Fruit fly (Drosophila melanogaster) whole organism, embryonic: Measurements from ENCODE around the gene Mks1.

ENCODE experiments used
- Adf1 ChIP-seq: fragments of 200-800 bp; sonication (Bioruptor generic); IDR thresholded peaks from 2 replicates; pipeline ENCODE4 v1.3.6; 2022; ENCODE audit warnings: missing biosample characterization, missing genetic modification characterization
- Antp ChIP-seq: fragments of 200-800 bp; sonication (Bioruptor generic); optimal IDR thresholded peaks from 3 replicates; lab custom pipeline; 2016; ENCODE audit warnings: missing biosample characterization, missing genetic modification characterization
- Atf-2 ChIP-seq: fragments of 200-800 bp; sonication (Bioruptor generic); optimal IDR thresholded peaks from 2 replicates; lab custom pipeline; 2016; ENCODE audit warnings: missing biosample characterization, missing genetic modification characterization
- CG11093 ChIP-seq: fragments of 200-800 bp; sonication (Bioruptor generic); IDR thresholded peaks from 3 replicates; pipeline ENCODE4 v1.3.6; 2022; ENCODE audit warnings: missing biosample characterization, missing genetic modification characterization
- CG11456 ChIP-seq: fragments of 200-800 bp; sonication (Bioruptor generic); IDR thresholded peaks from 3 replicates; pipeline ENCODE4 v1.3.6; 2022; ENCODE audit warnings: missing biosample characterization, missing genetic modification characterization
- CG12071 ChIP-seq: fragments of 200-800 bp; sonication (Bioruptor generic); optimal IDR thresholded peaks from 3 replicates; lab custom pipeline; 2018; ENCODE audit warnings: missing biosample characterization, mild to moderate bottlenecking, missing genetic modification characterization
- CG12236 ChIP-seq: fragments of 200-800 bp; sonication (Bioruptor generic); optimal IDR thresholded peaks from 2 replicates; lab custom pipeline; 2016; ENCODE audit warnings: missing biosample characterization, missing genetic modification characterization
- CG12391 ChIP-seq: fragments of 200-800 bp; sonication (Bioruptor generic); optimal IDR thresholded peaks from 3 replicates; lab custom pipeline; 2018; ENCODE audit warnings: missing biosample characterization, mild to moderate bottlenecking, missing genetic modification characterization, moderate library complexity
- CG12769 ChIP-seq: fragments of 200-800 bp; sonication (Bioruptor generic); optimal IDR thresholded peaks from 2 replicates; lab custom pipeline; 2019; ENCODE audit warnings: missing biosample characterization, mild to moderate bottlenecking, missing genetic modification characterization, moderate library complexity
- CG14441 ChIP-seq: fragments of 200-800 bp; sonication (Bioruptor generic); IDR thresholded peaks from 2 replicates; pipeline ENCODE4 v1.3.6; 2022; ENCODE audit warnings: missing biosample characterization, missing genetic modification characterization
- CG15696 ChIP-seq: fragments of 200-800 bp; sonication (Bioruptor generic); optimal IDR thresholded peaks from 2 replicates; lab custom pipeline; 2019; ENCODE audit warnings: missing biosample characterization, mild to moderate bottlenecking, missing genetic modification characterization, moderate library complexity
- CG17912 ChIP-seq: fragments of 200-800 bp; sonication (Bioruptor generic); optimal IDR thresholded peaks from 2 replicates; lab custom pipeline; 2018; ENCODE audit warnings: missing biosample characterization, mild to moderate bottlenecking, missing genetic modification characterization
- CG1832 ChIP-seq: fragments of 200-800 bp; sonication (Bioruptor generic); optimal IDR thresholded peaks from 2 replicates; lab custom pipeline; 2017; ENCODE audit warnings: missing biosample characterization, mild to moderate bottlenecking, missing genetic modification characterization, inconsistent platforms
- CG2875 ChIP-seq: fragments of 200-800 bp; sonication (Bioruptor generic); optimal IDR thresholded peaks from 2 replicates; lab custom pipeline; 2017; ENCODE audit warnings: missing biosample characterization, mild to moderate bottlenecking, missing genetic modification characterization, missing genetic modification reagents
- CG30020 ChIP-seq: fragments of 200-800 bp; optimal IDR thresholded peaks from 2 replicates; lab custom pipeline; 2019; ENCODE audit warnings: missing biosample characterization, mild to moderate bottlenecking, missing genetic modification characterization, moderate library complexity
- CG31365 ChIP-seq: fragments of 200-800 bp; sonication (Bioruptor generic); optimal IDR thresholded peaks from 2 replicates; lab custom pipeline; 2018; ENCODE audit warnings: missing biosample characterization, mild to moderate bottlenecking, missing genetic modification characterization
- CG33213 ChIP-seq: fragments of 200-800 bp; sonication (Bioruptor generic); optimal IDR thresholded peaks from 3 replicates; lab custom pipeline; 2016; ENCODE audit warnings: missing biosample characterization, missing genetic modification characterization
- CG34224 ChIP-seq: fragments of 200-800 bp; sonication (Bioruptor generic); IDR thresholded peaks from 3 replicates; pipeline ENCODE4 v1.3.6; 2022; ENCODE audit warnings: missing biosample characterization, missing genetic modification characterization; ENCODE audit not compliant: partially characterized antibody
- CG43689 ChIP-seq: fragments of 200-800 bp; sonication (Bioruptor generic); IDR thresholded peaks from 2 replicates; pipeline ENCODE4 v1.3.6; 2022; ENCODE audit warnings: missing biosample characterization, missing genetic modification characterization
- CG6254 ChIP-seq: fragments of 200-800 bp; sonication (Bioruptor generic); optimal IDR thresholded peaks from 3 replicates; lab custom pipeline; 2017; ENCODE audit warnings: mild to moderate bottlenecking, missing biosample characterization, missing genetic modification reagents, missing genetic modification characterization
- CG6689 ChIP-seq: fragments of 200-800 bp; sonication (Bioruptor generic); IDR thresholded peaks from 2 replicates; pipeline ENCODE4 v1.3.6; 2022; ENCODE audit warnings: missing biosample characterization, missing genetic modification characterization
- D19B ChIP-seq: fragments of 200-800 bp; sonication (Bioruptor generic); optimal IDR thresholded peaks from 2 replicates; lab custom pipeline; 2017; ENCODE audit warnings: missing biosample characterization, mild to moderate bottlenecking, missing genetic modification characterization
- Dip3 ChIP-seq: fragments of 200-800 bp; sonication (Bioruptor generic); optimal IDR thresholded peaks from 3 replicates; lab custom pipeline; 2016; ENCODE audit warnings: missing biosample characterization, missing genetic modification characterization
- Doc3 ChIP-seq: fragments of 200-800 bp; sonication (Bioruptor generic); IDR thresholded peaks from 3 replicates; pipeline ENCODE4 v1.3.6; 2022; ENCODE audit warnings: missing biosample characterization, missing genetic modification characterization; ENCODE audit not compliant: partially characterized antibody
- MESR4 ChIP-seq: fragments of 200-800 bp; sonication (Bioruptor generic); optimal IDR thresholded peaks from 2 replicates; lab custom pipeline; 2018; ENCODE audit warnings: missing biosample characterization, mild to moderate bottlenecking, missing genetic modification characterization, moderate library complexity
- MTF-1 ChIP-seq: fragments of 200-800 bp; sonication (Bioruptor generic); optimal IDR thresholded peaks from 2 replicates; lab custom pipeline; 2018; ENCODE audit warnings: missing biosample characterization, mild to moderate bottlenecking, missing genetic modification characterization, borderline replicate concordance
- NFAT ChIP-seq: fragments of 200-800 bp; sonication (Bioruptor generic); IDR thresholded peaks from 2 replicates; pipeline ENCODE4 v1.3.6; 2022; ENCODE audit warnings: missing biosample characterization, missing genetic modification characterization
- NK7.1 ChIP-seq: fragments of 200-800 bp; sonication (Bioruptor generic); optimal IDR thresholded peaks from 3 replicates; lab custom pipeline; 2016; ENCODE audit warnings: missing biosample characterization, missing genetic modification characterization
- abd-A ChIP-seq: fragments of 200-800 bp; sonication (Bioruptor generic); optimal IDR thresholded peaks from 3 replicates; lab custom pipeline; 2019; ENCODE audit warnings: missing biosample characterization, mild to moderate bottlenecking, missing genetic modification characterization, moderate library complexity
- ac ChIP-seq: fragments of 200-800 bp; sonication (Bioruptor generic); optimal IDR thresholded peaks from 3 replicates; lab custom pipeline; 2017; ENCODE audit warnings: missing biosample characterization, mild to moderate bottlenecking, missing genetic modification characterization
- cato ChIP-seq: fragments of 200-800 bp; sonication (Bioruptor generic); optimal IDR thresholded peaks from 2 replicates; lab custom pipeline; 2016; ENCODE audit warnings: missing biosample characterization, missing genetic modification characterization, borderline replicate concordance
- caup ChIP-seq: fragments of 200-800 bp; sonication (Bioruptor generic); optimal IDR thresholded peaks from 3 replicates; lab custom pipeline; 2017; ENCODE audit warnings: missing biosample characterization, mild to moderate bottlenecking, missing genetic modification characterization, moderate library complexity; ENCODE audit not compliant: severe bottlenecking
- chinmo ChIP-seq: fragments of 200-800 bp; sonication (Bioruptor generic); IDR thresholded peaks from 4 replicates; pipeline ENCODE4 v1.3.6; 2022; ENCODE audit warnings: missing biosample characterization, missing genetic modification characterization; ENCODE audit not compliant: partially characterized antibody
- crp ChIP-seq, 2 experiments: fragments of 200-800 bp; sonication (Bioruptor generic); optimal IDR thresholded peaks; 2 replicates in 1 of 2; 3 replicates in 1 of 2; lab custom pipeline; 2017; ENCODE audit warnings: missing biosample characterization in 2 of 2, missing genetic modification characterization in 2 of 2, mild to moderate bottlenecking in 1 of 2, moderate library complexity in 1 of 2
- cwo ChIP-seq: fragments of 200-800 bp; sonication (Bioruptor generic); optimal IDR thresholded peaks from 3 replicates; lab custom pipeline; 2017; ENCODE audit warnings: missing biosample characterization, missing genetic modification characterization, mild to moderate bottlenecking, moderate library complexity, missing genetic modification reagents
- ems ChIP-seq: fragments of 200-800 bp; sonication (Bioruptor generic); optimal IDR thresholded peaks from 3 replicates; lab custom pipeline; 2016; ENCODE audit warnings: missing biosample characterization, missing genetic modification characterization
- fd102C ChIP-seq: fragments of 200-800 bp; sonication (Bioruptor generic); optimal IDR thresholded peaks from 2 replicates; lab custom pipeline; 2018; ENCODE audit warnings: missing biosample characterization, mild to moderate bottlenecking, missing genetic modification characterization, moderate library complexity
- hb ChIP-seq: fragments of 200-800 bp; sonication (Bioruptor generic); IDR thresholded peaks from 3 replicates; pipeline ENCODE4 v1.3.6; 2022; ENCODE audit warnings: missing biosample characterization, missing genetic modification characterization; ENCODE audit not compliant: partially characterized antibody
- lab ChIP-seq: fragments of 200-800 bp; sonication (Bioruptor generic); optimal IDR thresholded peaks from 3 replicates; lab custom pipeline; 2017; ENCODE audit warnings: missing biosample characterization, missing genetic modification characterization, mild to moderate bottlenecking, moderate library complexity, missing genetic modification reagents
- mirr ChIP-seq: fragments of 200-800 bp; sonication (Bioruptor generic); optimal IDR thresholded peaks from 3 replicates; lab custom pipeline; 2018; ENCODE audit warnings: missing biosample characterization, mild to moderate bottlenecking, missing genetic modification characterization
- run ChIP-seq: fragments of 200-800 bp; sonication (Bioruptor generic); optimal IDR thresholded peaks from 3 replicates; lab custom pipeline; 2018; ENCODE audit warnings: missing biosample characterization, mild to moderate bottlenecking, missing genetic modification characterization
- schlank ChIP-seq: fragments of 200-800 bp; sonication (Bioruptor generic); optimal IDR thresholded peaks from 2 replicates; lab custom pipeline; 2018; ENCODE audit warnings: missing biosample characterization, mild to moderate bottlenecking, missing genetic modification characterization
- sens-2 ChIP-seq: fragments of 200-800 bp; sonication (Bioruptor generic); IDR thresholded peaks from 2 replicates; pipeline ENCODE4 v1.3.6; 2022; ENCODE audit warnings: missing biosample characterization, missing genetic modification characterization
- sim ChIP-seq: fragments of 200-800 bp; sonication (Bioruptor generic); IDR thresholded peaks from 2 replicates; pipeline ENCODE4 v1.3.6; 2022; ENCODE audit warnings: missing biosample characterization, missing genetic modification characterization
- sug ChIP-seq: fragments of 200-800 bp; optimal IDR thresholded peaks from 2 replicates; lab custom pipeline; 2019; ENCODE audit warnings: missing biosample characterization, mild to moderate bottlenecking, missing genetic modification characterization, moderate library complexity
- tup ChIP-seq: fragments of 200-800 bp; sonication (Bioruptor generic); optimal IDR thresholded peaks from 2 replicates; lab custom pipeline; 2016; ENCODE audit warnings: missing biosample characterization, mild to moderate bottlenecking, missing genetic modification characterization, moderate library complexity
- usp ChIP-seq: fragments of >200 bp; optimal IDR thresholded peaks from 2 replicates; lab custom pipeline; 2017; ENCODE audit warnings: missing biosample characterization, missing genetic modification characterization
- zen ChIP-seq: fragments of 200-800 bp; sonication (Bioruptor generic); optimal IDR thresholded peaks from 3 replicates; lab custom pipeline; 2018; ENCODE audit warnings: missing biosample characterization, mild to moderate bottlenecking, missing genetic modification characterization, moderate library complexity

Mks1 gene

dm6 chrX:12466541-12467240 is 29.7 kb downstream of the Mks1 start (continued):
- TF ChIP-seq CG34224 (GFP tag; lab: Robert Waterston, UW) (no peak), crp (GFP tag; optimal IDR thresholded peaks at IDR 0.05; lab: Kevin White, UChicago) (no peak), CG14441 (0 out of 2 replicates have a peak, but pooled peaks have one; percentile 43), CG6689 (GFP tag; lab: Robert Waterston, UW) (no peak), Atf-2 (GFP tag; lab: Kevin White, UChicago) (peak; percentile 41), abd-A (tag; lab: Kevin White, UChicago) (peak; percentile 53), CG11093 (no peak), sens-2 (GFP tag; lab: Robert Waterston, UW) (no peak), Doc3 (GFP tag; lab: Robert Waterston, UW) (no peak), CG33213 (GFP tag; lab: Kevin White, UChicago) (no peak), CG12071 (GFP tag; lab: Kevin White, UChicago) (no peak), NFAT (no peak), hb (GFP tag; lab: Robert Waterston, UW) (no peak), run (tag; lab: Kevin White, UChicago) (no peak), CG31365 (tag; lab: Kevin White, UChicago) (no peak), CG30020 (tag; lab: Kevin White, UChicago) (no peak), cwo (peak; percentile 28), CG12391 (tag; lab: Kevin White, UChicago) (peak; percentile 52), tup (no peak), sug (peak; percentile 11), sim (GFP tag; lab: Robert Waterston, UW) (no peak), ems (GFP tag; lab: Kevin White, UChicago) (peak; percentile 36), CG11456 (GFP tag; lab: Robert Waterston, UW) (0 out of 3 replicates have a peak, but pooled peaks have one; percentile 59), CG12236 (no peak), mirr (GFP tag; lab: Kevin White, UChicago) (no peak), cato (no peak), MESR4 (GFP tag; lab: Kevin White, UChicago) (no peak), fd102C (GFP tag; lab: Kevin White, UChicago) (no peak), zen (no peak), Adf1 (no peak), ac (GFP tag; lab: Kevin White, UChicago) (no peak), schlank (tag; lab: Kevin White, UChicago) (no peak), CG12769 (tag; lab: Kevin White, UChicago) (peak; percentile 17), CG43689 (GFP tag; lab: Robert Waterston, UW) (no peak), Antp (GFP tag; lab: Kevin White, UChicago) (peak; percentile 55), caup (GFP tag; lab: Kevin White, UChicago) (peak; percentile 43), CG6254 (GFP tag; lab: Kevin White, UChicago) (no peak), NK7.1 (GFP tag; lab: Kevin White, UChicago) (no peak), lab (peak; percentile 74), CG2875 (GFP tag; lab: Kevin White, UChicago) (no peak), usp (GFP tag; lab: Kevin White, UChicago) (no peak), CG1832 (GFP tag; lab: Kevin White, UChicago) (no peak), CG15696 (tag; lab: Kevin White, UChicago) (no peak), D19B (GFP tag; lab: Kevin White, UChicago) (no peak), MTF-1 (no peak), Dip3 (peak; percentile 28), CG17912 (no peak), chinmo (no peak)
